Worm (Caenorhabditis elegans) whole organism, mixed stage, embryonic: ENCODE measurements around the gene srt-68.

Experiments
- elt-1 ChIP-seq: sonication (generic microtip); optimal IDR thresholded peaks from 2 replicates; lab custom pipeline; 2017; ENCODE audit warnings: missing genetic modification characterization, mild to moderate bottlenecking, missing compliant biosample characterization, antibody characterized with exemption, moderate library complexity, borderline replicate concordance; ENCODE audit not compliant: insufficient read depth
- nhr-28 ChIP-seq: fragments of 150-350 bp; optimal IDR thresholded peaks from 2 replicates; lab custom pipeline; 2014; ENCODE audit warnings: missing biosample characterization, missing genetic modification characterization
- pha-4 ChIP-seq: fragments of 150-350 bp; optimal IDR thresholded peaks from 2 replicates; lab custom pipeline; 2018; ENCODE audit warnings: missing biosample characterization, missing genetic modification reagents, missing genetic modification characterization
- ztf-11 ChIP-seq: fragments of 150-350 bp; optimal IDR thresholded peaks from 2 replicates; lab custom pipeline; 2014; ENCODE audit warnings: missing biosample characterization, missing genetic modification characterization

- no peak for TF ChIP-seq pha-4 (tag; lab: Kevin White, UChicago)
- no peak for TF ChIP-seq ztf-11 (tag; lab: Kevin White, UChicago)
- no peak for TF ChIP-seq nhr-28 (tag; lab: Kevin White, UChicago)
- TF ChIP-seq elt-1 (tag; lab: Kevin White, UChicago): no peak
Observed at ce11 chrV:5262999-5263398, 11.1 kb upstream of the srt-68 start, which contains the start of gene cest-30.
